Worm (Caenorhabditis elegans) whole organism, mixed stage, embryonic: Measurements from ENCODE around the gene F46B6.2.

Experiments used
- M03D4.4 ChIP-seq: sonication (generic microtip); optimal IDR thresholded peaks from 2 replicates; lab custom pipeline; 2017; ENCODE audit warnings: mild to moderate bottlenecking, missing genetic modification characterization, missing compliant biosample characterization
- bed-3 ChIP-seq: fragments of 200-800 bp; sonication (Bioruptor generic); optimal IDR thresholded peaks from 3 replicates; lab custom pipeline; 2018; ENCODE audit warnings: mild to moderate bottlenecking, missing genetic modification characterization, moderate library complexity, missing compliant biosample characterization
- blmp-1 ChIP-seq: fragments of 150-350 bp; optimal IDR thresholded peaks from 2 replicates; lab custom pipeline; 2014; ENCODE audit warnings: missing biosample characterization, missing genetic modification characterization
- ceh-43 ChIP-seq: fragments of 200-800 bp; sonication (Bioruptor generic); optimal IDR thresholded peaks from 2 replicates; lab custom pipeline; 2018; ENCODE audit warnings: mild to moderate bottlenecking, missing genetic modification characterization, moderate library complexity, missing compliant biosample characterization
- ceh-83 ChIP-seq: fragments of 200-800 bp; sonication (Bioruptor generic); optimal IDR thresholded peaks from 2 replicates; lab custom pipeline; 2018; ENCODE audit warnings: mild to moderate bottlenecking, missing genetic modification characterization, missing compliant biosample characterization
- ces-1 ChIP-seq: fragments of 150-350 bp; optimal IDR thresholded peaks from 2 replicates; lab custom pipeline; 2014; ENCODE audit warnings: missing biosample characterization, missing genetic modification reagents, missing genetic modification characterization
- cnd-1 ChIP-seq: fragments of 200-800 bp; sonication (Bioruptor generic); optimal IDR thresholded peaks from 2 replicates; lab custom pipeline; 2018; ENCODE audit warnings: mild to moderate bottlenecking, missing genetic modification characterization, missing compliant biosample characterization
- elt-1 ChIP-seq: sonication (generic microtip); optimal IDR thresholded peaks from 2 replicates; lab custom pipeline; 2017; ENCODE audit warnings: missing genetic modification characterization, mild to moderate bottlenecking, missing compliant biosample characterization, antibody characterized with exemption, moderate library complexity, borderline replicate concordance; ENCODE audit not compliant: insufficient read depth
- flh-1 ChIP-seq: fragments of 200-800 bp; sonication (Bioruptor generic); optimal IDR thresholded peaks from 2 replicates; lab custom pipeline; 2018; ENCODE audit warnings: mild to moderate bottlenecking, missing genetic modification characterization, moderate library complexity, missing compliant biosample characterization
- hlh-1 ChIP-seq: fragments of 150-350 bp; optimal IDR thresholded peaks from 2 replicates; lab custom pipeline; 2014; ENCODE audit warnings: missing biosample characterization, missing genetic modification reagents, missing genetic modification characterization
- lin-13 ChIP-seq: fragments of 150-350 bp; optimal IDR thresholded peaks from 2 replicates; lab custom pipeline; 2014; ENCODE audit warnings: missing biosample characterization, missing genetic modification characterization
- lsy-2 ChIP-seq: fragments of 150-350 bp; optimal IDR thresholded peaks from 2 replicates; lab custom pipeline; 2014; ENCODE audit warnings: missing biosample characterization, missing genetic modification characterization
- mab-5 ChIP-seq: fragments of 150-350 bp; optimal IDR thresholded peaks from 2 replicates; lab custom pipeline; 2014; ENCODE audit warnings: missing biosample characterization, missing genetic modification characterization
- mep-1 ChIP-seq: fragments of 150-350 bp; optimal IDR thresholded peaks from 2 replicates; lab custom pipeline; 2017; ENCODE audit warnings: missing biosample characterization, missing genetic modification reagents, missing genetic modification characterization, inconsistent platforms
- mls-2 ChIP-seq: sonication (generic microtip); optimal IDR thresholded peaks from 2 replicates; lab custom pipeline; 2016; ENCODE audit warnings: mild to moderate bottlenecking, missing genetic modification characterization, moderate library complexity, missing compliant biosample characterization
- nhr-12 ChIP-seq: fragments of 150-350 bp; optimal IDR thresholded peaks from 2 replicates; lab custom pipeline; 2014; ENCODE audit warnings: missing biosample characterization, missing genetic modification characterization
- nhr-237 ChIP-seq: fragments of 150-350 bp; optimal IDR thresholded peaks from 2 replicates; lab custom pipeline; 2014; ENCODE audit warnings: missing biosample characterization, missing genetic modification characterization
- nhr-28 ChIP-seq: fragments of 150-350 bp; optimal IDR thresholded peaks from 2 replicates; lab custom pipeline; 2014; ENCODE audit warnings: missing biosample characterization, missing genetic modification characterization
- nhr-76 ChIP-seq: sonication (generic microtip); optimal IDR thresholded peaks from 2 replicates; lab custom pipeline; 2017; ENCODE audit warnings: missing biosample characterization, missing genetic modification characterization
- pha-4 ChIP-seq: fragments of 150-350 bp; optimal IDR thresholded peaks from 2 replicates; lab custom pipeline; 2018; ENCODE audit warnings: missing biosample characterization, missing genetic modification reagents, missing genetic modification characterization
- sem-2 ChIP-seq: fragments of 200-800 bp; sonication (Bioruptor generic); optimal IDR thresholded peaks from 2 replicates; lab custom pipeline; 2018; ENCODE audit warnings: mild to moderate bottlenecking, missing genetic modification characterization, missing compliant biosample characterization
- snpc-4 ChIP-seq: fragments of 150-350 bp; optimal IDR thresholded peaks from 2 replicates; lab custom pipeline; 2014; ENCODE audit warnings: missing biosample characterization, missing genetic modification characterization
- sptf-1 ChIP-seq: sonication (generic microtip); optimal IDR thresholded peaks from 2 replicates; lab custom pipeline; 2017; ENCODE audit warnings: mild to moderate bottlenecking, missing genetic modification characterization, moderate library complexity, missing compliant biosample characterization
- unc-120 ChIP-seq: sonication (generic microtip); optimal IDR thresholded peaks from 2 replicates; lab custom pipeline; 2017; ENCODE audit warnings: missing genetic modification characterization, missing compliant biosample characterization; ENCODE audit not compliant: poor library complexity, severe bottlenecking
- unc-39 ChIP-seq: fragments of 150-350 bp; optimal IDR thresholded peaks from 2 replicates; lab custom pipeline; 2014; ENCODE audit warnings: missing biosample characterization, missing genetic modification characterization
- unc-62 ChIP-seq: fragments of 150-350 bp; optimal IDR thresholded peaks from 2 replicates; lab custom pipeline; 2014; ENCODE audit warnings: missing biosample characterization, missing genetic modification reagents, missing genetic modification characterization
- zip-8 ChIP-seq: fragments of 150-350 bp; optimal IDR thresholded peaks from 2 replicates; lab custom pipeline; 2014; ENCODE audit warnings: missing biosample characterization, missing genetic modification characterization
- ztf-11 ChIP-seq: fragments of 150-350 bp; optimal IDR thresholded peaks from 2 replicates; lab custom pipeline; 2014; ENCODE audit warnings: missing biosample characterization, missing genetic modification characterization

F46B6.2 gene

DNA sequence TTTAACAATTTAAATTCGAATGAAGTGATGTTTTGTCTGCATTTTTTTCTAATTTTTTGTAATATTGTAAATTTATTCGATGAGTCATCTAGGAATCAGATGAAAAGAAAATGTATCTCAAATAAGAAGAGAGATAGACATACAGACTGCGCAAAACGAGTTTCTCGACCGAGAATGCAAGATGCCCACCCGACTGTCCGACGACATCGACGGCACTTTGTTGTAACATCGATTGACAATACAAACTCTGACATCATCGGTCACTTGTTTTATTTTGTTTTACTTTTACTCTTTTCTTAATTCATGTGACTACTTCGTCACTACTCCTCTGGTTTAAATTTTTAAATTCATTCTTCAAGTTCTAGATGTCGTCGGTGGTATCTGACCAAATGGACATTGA is 31.2 kb upstream of the F46B6.2 start, which contains the start of gene sta-2:
sta-2 (plus strand) TSS at position 349 of the 400 bp plus-strand sequence.
- TF ChIP-seq bed-3 (GFP tag; lab: Kevin White, UChicago) (no peak), mep-1 (tag; lab: Kevin White, UChicago) (no peak), ces-1 (GFP tag; lab: Kevin White, UChicago) (no peak), nhr-237 (no peak), nhr-12 (tag; lab: Kevin White, UChicago) (no peak), pha-4 (no peak), unc-120 (tag; lab: Kevin White, UChicago) (no peak), flh-1 (GFP tag; lab: Kevin White, UChicago) (no peak), zip-8 (tag; lab: Kevin White, UChicago) (no peak), unc-62 (no peak), blmp-1 (tag; lab: Kevin White, UChicago) (no peak)

DNA sequence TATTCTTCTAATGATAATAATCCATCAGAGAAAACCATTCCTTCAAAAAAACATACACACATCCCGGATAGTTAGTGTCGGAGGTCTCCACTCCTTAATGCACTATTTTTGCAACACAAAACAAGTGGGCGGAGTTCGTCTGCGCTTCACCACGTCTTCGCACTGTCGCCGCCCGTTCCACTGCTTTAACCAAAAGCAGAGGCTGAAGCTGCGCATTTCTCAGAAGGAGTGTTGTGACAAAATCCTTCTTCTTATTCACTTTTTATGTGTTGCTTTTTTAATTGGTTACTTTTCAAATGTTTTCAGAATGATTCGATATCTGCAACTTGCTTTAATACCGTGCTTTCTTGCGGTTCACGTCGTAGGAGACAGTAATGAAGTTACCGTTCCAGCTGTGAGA is 27.2 kb upstream of the F46B6.2 start, which contains the start of gene F58E6.13:
F58E6.13 (plus strand) TSS at position 301 of the 400 bp plus-strand sequence.
- TF ChIP-seq M03D4.4 (tag; lab: Kevin White, UChicago) (no peak), lsy-2 (tag; lab: Kevin White, UChicago) (no peak), lin-13 (no peak), bed-3 (GFP tag; lab: Kevin White, UChicago) (no peak), snpc-4 (tag; lab: Kevin White, UChicago) (no peak), elt-1 (tag; lab: Kevin White, UChicago) (no peak), ceh-43 (GFP tag; lab: Kevin White, UChicago) (no peak), nhr-76 (no peak), nhr-237 (no peak), ces-1 (GFP tag; lab: Kevin White, UChicago) (no peak)

ce11 chrV:9750308-9750707 is 21.8 kb upstream of the F46B6.2 start, which contains the start of gene F58E6.4:
Gene F58E6.4, minus strand, starts transcription at chrV:9750408.
- TF ChIP-seq mls-2 (tag; lab: Kevin White, UChicago) (no peak), ztf-11 (tag; lab: Kevin White, UChicago) (no peak), hlh-1 (tag; lab: Kevin White, UChicago) (no peak), unc-62 (no peak), sptf-1 (tag; lab: Kevin White, UChicago) (no peak), lsy-2 (tag; lab: Kevin White, UChicago) (no peak), sem-2 (GFP tag; lab: Kevin White, UChicago) (no peak), nhr-237 (no peak), lin-13 (no peak), pha-4 (no peak), mab-5 (no peak)

DNA sequence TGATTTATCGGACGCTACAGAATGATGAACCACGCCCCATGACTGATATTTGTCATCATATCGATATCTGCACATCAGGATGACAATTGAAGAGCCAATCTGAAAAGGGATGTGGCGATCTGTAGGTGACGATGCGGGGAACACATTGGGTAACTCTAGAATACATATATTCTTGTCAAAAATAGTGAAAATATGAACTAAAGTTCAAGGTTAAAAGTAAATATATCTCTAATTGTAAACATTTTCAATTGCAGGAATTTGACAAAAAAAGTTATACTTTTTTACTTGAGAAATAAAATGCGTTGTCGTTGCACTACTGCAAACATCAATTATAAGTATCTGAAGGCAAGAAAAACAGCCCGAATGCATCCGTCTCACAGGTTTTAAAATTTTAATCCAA is 19.2 kb upstream of the F46B6.2 start, which contains the start of gene F58E6.6:
F58E6.6 (minus strand) TSS at position 101 of the 400 bp plus-strand sequence.
- no peak for TF ChIP-seq ces-1 (GFP tag; lab: Kevin White, UChicago)

ce11 chrV:9753554-9753953 is 18.5 kb upstream of the F46B6.2 start:
- TF ChIP-seq nhr-237 (no peak), nhr-12 (tag; lab: Kevin White, UChicago) (no peak), cnd-1 (no peak), ceh-83 (GFP tag; lab: Kevin White, UChicago) (no peak), nhr-28 (no peak), mep-1 (tag; lab: Kevin White, UChicago) (no peak), mab-5 (no peak), ces-1 (GFP tag; lab: Kevin White, UChicago) (no peak), bed-3 (GFP tag; lab: Kevin White, UChicago) (no peak), M03D4.4 (tag; lab: Kevin White, UChicago) (no peak), mls-2 (tag; lab: Kevin White, UChicago) (no peak), nhr-76 (no peak)

- no peak for TF ChIP-seq elt-1 (tag; lab: Kevin White, UChicago)
- TF ChIP-seq unc-39, result no peak
- no peak for TF ChIP-seq blmp-1 (tag; lab: Kevin White, UChicago)
- no peak for TF ChIP-seq unc-62
- TF ChIP-seq unc-120 (tag; lab: Kevin White, UChicago), result no peak
- TF ChIP-seq mab-5, result no peak
- no peak for TF ChIP-seq zip-8 (tag; lab: Kevin White, UChicago)
Observed at ce11 chrV:9754459-9754858, 17.6 kb upstream of the F46B6.2 start, which contains the start of gene F58E6.5. Gene F58E6.5, minus strand, starts transcription at chrV:9754559.
